Worm (Caenorhabditis elegans) whole organism, early embryonic: ENCODE measurements around the gene F22E5.8.

ENCODE experiments used
- B0310.2 ChIP-seq: sonication (generic microtip); optimal IDR thresholded peaks from 2 replicates; lab custom pipeline; 2016; ENCODE audit warnings: mild to moderate bottlenecking, missing genetic modification characterization, missing compliant biosample characterization
- F13C5.2 ChIP-seq: sonication (generic microtip); optimal IDR thresholded peaks from 2 replicates; lab custom pipeline; 2017; ENCODE audit warnings: mild to moderate bottlenecking, missing genetic modification characterization, inconsistent platforms, missing compliant biosample characterization
- ama-1 ChIP-seq: fragments of 150-350 bp; optimal IDR thresholded peaks from 2 replicates; lab custom pipeline; 2014
- ceh-36 ChIP-seq: sonication (generic microtip); optimal IDR thresholded peaks from 2 replicates; lab custom pipeline; 2016; ENCODE audit warnings: missing genetic modification characterization, inconsistent platforms, missing compliant biosample characterization
- hmg-4 ChIP-seq: fragments of 200-800 bp; sonication (Bioruptor generic); optimal IDR thresholded peaks from 2 replicates; lab custom pipeline; 2018; ENCODE audit warnings: mild to moderate bottlenecking, missing genetic modification characterization, missing compliant biosample characterization
- hnd-1 ChIP-seq: sonication (generic microtip); optimal IDR thresholded peaks from 2 replicates; lab custom pipeline; 2016; ENCODE audit warnings: missing genetic modification characterization, missing compliant biosample characterization
- scrt-1 ChIP-seq: fragments of 200-800 bp; sonication (Bioruptor generic); IDR thresholded peaks from 2 replicates; pipeline ENCODE4 v1.3.6; 2022; ENCODE audit warnings: missing genetic modification characterization, missing compliant biosample characterization
- tbx-11 ChIP-seq: fragments of 200-800 bp; sonication (Bioruptor generic); IDR thresholded peaks from 2 replicates; pipeline ENCODE4 v1.3.6; 2022; ENCODE audit warnings: missing genetic modification characterization, missing compliant biosample characterization
- tbx-37 ChIP-seq: fragments of 200-800 bp; sonication (Bioruptor generic); conservative IDR thresholded peaks from 2 replicates; pipeline ENCODE4 v1.3.6; 2022; ENCODE audit warnings: missing genetic modification reagents, missing genetic modification characterization, missing compliant biosample characterization
- tra-4 ChIP-seq: sonication (generic microtip); optimal IDR thresholded peaks from 2 replicates; lab custom pipeline; 2017; ENCODE audit warnings: missing genetic modification characterization, missing compliant biosample characterization

DNA sequence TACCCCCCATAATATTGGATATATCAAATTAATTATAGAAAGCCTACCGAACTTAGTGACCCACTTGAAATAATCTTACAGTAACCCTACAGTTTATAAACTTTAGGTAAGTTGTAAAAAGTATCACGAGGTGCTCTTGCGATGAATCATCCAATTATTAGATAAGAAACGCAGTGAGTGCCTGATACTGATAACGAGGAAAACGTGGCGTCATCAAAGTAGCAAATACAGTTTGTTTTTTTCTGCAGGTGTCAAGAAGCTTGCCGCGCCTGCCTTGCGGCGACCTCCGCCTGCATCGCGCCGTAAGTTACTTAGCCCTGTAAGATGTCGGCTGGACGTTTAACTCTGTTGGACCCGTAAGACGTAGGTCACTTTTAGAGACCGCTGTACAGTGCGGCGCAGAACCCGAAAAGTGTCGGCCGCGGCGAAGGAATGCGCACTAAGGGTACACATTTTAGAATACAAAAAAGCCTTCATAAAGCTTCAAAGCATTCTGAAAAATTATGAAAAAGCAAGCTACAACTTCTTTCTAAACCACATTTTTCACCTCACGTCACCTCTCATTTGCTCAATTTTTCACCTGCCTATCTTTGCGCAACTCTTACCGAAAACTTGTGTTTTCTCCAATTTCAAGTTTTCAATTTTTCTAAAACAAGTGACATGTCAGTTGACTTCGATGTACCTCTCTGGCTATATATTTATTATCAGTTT lies 29.5 kb upstream of the F22E5.8 start, which contains the start of gene sri-38:
- TF ChIP-seq B0310.2 (tag; lab: Kevin White, UChicago) (no peak), tbx-37 (GFP tag; lab: Robert Waterston, UW) (no peak), ceh-36 (tag; lab: Kevin White, UChicago) (no peak), ama-1 (lab: Kevin White, UChicago) (no peak), tbx-11 (GFP tag; lab: Robert Waterston, UW) (no peak), scrt-1 (GFP tag; lab: Robert Waterston, UW) (no peak), hmg-4 (GFP tag; lab: Kevin White, UChicago) (no peak), F13C5.2 (tag; lab: Kevin White, UChicago) (no peak), tra-4 (no peak), hnd-1 (tag; lab: Kevin White, UChicago) (no peak)
